Fruit fly (Drosophila melanogaster): ENCODE data around the gene Psf1.

Gene Psf1

DNA sequence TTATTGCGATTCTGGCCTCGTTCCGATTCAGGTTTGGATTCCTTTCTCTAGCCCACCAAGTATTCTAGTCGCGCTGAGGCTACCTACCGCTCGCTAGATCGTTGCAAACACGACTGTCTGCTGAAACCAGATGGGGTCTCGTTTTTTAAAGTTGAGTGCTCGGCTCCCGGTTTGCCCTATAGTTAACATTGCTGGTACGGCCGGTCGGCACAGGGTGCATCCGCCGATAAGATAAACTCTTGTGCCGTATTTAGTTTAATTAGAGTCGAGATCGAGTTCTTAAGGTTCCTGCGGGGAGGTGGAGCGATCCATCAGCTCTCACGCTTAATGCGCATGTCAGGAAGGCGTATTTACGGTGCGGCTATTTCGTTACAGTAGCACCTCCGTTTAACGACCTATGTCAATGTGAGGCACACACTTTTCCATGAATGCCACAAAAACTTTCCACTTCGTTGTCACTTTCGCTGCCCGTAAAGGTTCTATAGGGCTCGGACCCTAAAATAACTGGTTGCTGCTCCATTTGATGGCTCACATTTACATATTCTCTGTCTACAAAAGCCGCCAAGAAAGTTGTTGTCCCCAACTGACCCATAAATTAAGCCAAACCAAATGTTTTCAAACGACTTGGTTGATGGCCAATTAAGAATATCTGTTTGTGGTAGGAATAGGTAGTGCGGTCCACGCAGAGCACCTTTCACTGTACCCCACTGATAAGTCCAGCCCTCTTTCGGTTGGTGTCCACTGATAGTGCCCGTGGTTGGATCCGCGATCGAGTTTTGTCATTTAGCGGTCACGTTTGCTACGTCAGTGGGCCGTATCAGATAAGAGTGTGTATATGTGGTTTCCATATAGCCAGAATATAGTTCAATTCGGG, 42.6 kb downstream of the Psf1 start, which contains the start of gene CG9119 (continued):
- TF ChIP-seq psq (GFP tag; optimal IDR thresholded peaks at IDR 0.05) (no peak), CoRest (tag; optimal IDR thresholded peaks at IDR 0.05) (peak; percentile 73), CG3726 (GFP tag; IDR thresholded peaks at IDR 0.05) (0 out of 3 replicates have a peak, but pooled peaks have one; percentile 41), her (GFP tag; optimal IDR thresholded peaks at IDR 0.05) (peak; percentile 65), fru (optimal IDR thresholded peaks at IDR 0.05) (no peak), NfI (GFP tag; optimal IDR thresholded peaks at IDR 0.05) (peak; percentile 57), CG2875 (GFP tag; optimal IDR thresholded peaks at IDR 0.05) (no peak), pzg (GFP tag; optimal IDR thresholded peaks at IDR 0.05) (no peak), CG1832 (GFP tag; optimal IDR thresholded peaks at IDR 0.05) (no peak), BEAF-32 (GFP tag; optimal IDR thresholded peaks at IDR 0.05) (no peak), CG6813 (GFP tag; optimal IDR thresholded peaks at IDR 0.05) (peak; percentile 60), wek (GFP tag; optimal IDR thresholded peaks at IDR 0.05) (peak; percentile 7), CG12769 (tag; optimal IDR thresholded peaks at IDR 0.05) (peak; percentile 63), Mad (GFP tag; optimal IDR thresholded peaks at IDR 0.05) (peak; percentile 30), dm (GFP tag; optimal IDR thresholded peaks at IDR 0.05) (no peak), ewg (GFP tag; optimal IDR thresholded peaks at IDR 0.05) (peak; percentile 38), Hr39 (optimal IDR thresholded peaks at IDR 0.05) (no peak), h (optimal IDR thresholded peaks at IDR 0.05) (no peak), CG14710 (tag; optimal IDR thresholded peaks at IDR 0.05) (peak; percentile 66), Hr3 (GFP tag; optimal IDR thresholded peaks at IDR 0.05) (peak; percentile 57), CG14860 (GFP tag; IDR thresholded peaks at IDR 0.05; ENCODE audit: partially characterized antibody) (no peak), ac (GFP tag; optimal IDR thresholded peaks at IDR 0.05) (no peak), ATbp (GFP tag; optimal IDR thresholded peaks at IDR 0.05) (peak; percentile 35), jumu (GFP tag; optimal IDR thresholded peaks at IDR 0.05) (peak; percentile 50), Elba2 (GFP tag; optimal IDR thresholded peaks at IDR 0.05) (no peak), gro (GFP tag; optimal IDR thresholded peaks at IDR 0.05) (no peak), CG3065 (GFP tag; optimal IDR thresholded peaks at IDR 0.05) (no peak), YL-1 (GFP tag; optimal IDR thresholded peaks at IDR 0.05) (no peak), NC2β (GFP tag; optimal IDR thresholded peaks at IDR 0.05) (peak; percentile 27), lola (GFP tag; optimal IDR thresholded peaks at IDR 0.05) (peak in 1 of 3 experiments; percentile 44), insv (GFP tag; optimal IDR thresholded peaks at IDR 0.05) (no peak), CG6791 (GFP tag; IDR thresholded peaks at IDR 0.05; ENCODE audit: partially characterized antibody) (no peak), Eip74EF (GFP tag; optimal IDR thresholded peaks at IDR 0.05) (peak in 1 of 2 experiments; percentile 45), CG12299 (tag; optimal IDR thresholded peaks at IDR 0.05) (peak; percentile 29), CG17385 (GFP tag; optimal IDR thresholded peaks at IDR 0.05) (peak; percentile 60), ERR (GFP tag; optimal IDR thresholded peaks at IDR 0.05) (peak; percentile 82), sqz (GFP tag; optimal IDR thresholded peaks at IDR 0.05) (peak; percentile 47), PHDP (tag; optimal IDR thresholded peaks at IDR 0.05) (peak; percentile 57), Sox100B (GFP tag; optimal IDR thresholded peaks at IDR 0.05) (peak; percentile 71), CG18764 (GFP tag; optimal IDR thresholded peaks at IDR 0.05) (no peak), HLH54F (GFP tag; optimal IDR thresholded peaks at IDR 0.05) (peak; percentile 64), Hmr (GFP tag; optimal IDR thresholded peaks at IDR 0.05) (peak; percentile 78), Dll (GFP tag; IDR thresholded peaks at IDR 0.05; ENCODE audit: partially characterized antibody) (no peak), CG5953 (GFP tag; IDR thresholded peaks at IDR 0.05) (no peak), gcm2 (GFP tag; optimal IDR thresholded peaks at IDR 0.05) (no peak), CG43689 (GFP tag; IDR thresholded peaks at IDR 0.05) (no peak), ken (GFP tag; IDR thresholded peaks at IDR 0.05) (no peak), lbe (GFP tag; optimal IDR thresholded peaks at IDR 0.05) (no peak), klu (GFP tag; IDR thresholded peaks at IDR 0.05) (peak; percentile 41; the same call in 1 of the 2 replicates)
